Fruit fly (Drosophila melanogaster) whole organism, prepupa: ENCODE data around the gene CG33107.
A peak's percentile ranks its signal among the peaks of the same experiment; 100 is the strongest.

Experiments
- CG1621 ChIP-seq: fragments of 200-800 bp; sonication (Bioruptor generic); optimal IDR thresholded peaks from 3 replicates; lab custom pipeline; 2018; ENCODE audit warnings: missing biosample characterization, mild to moderate bottlenecking, missing genetic modification characterization
- CG32006 ChIP-seq: fragments of 200-800 bp; sonication (Bioruptor generic); optimal IDR thresholded peaks from 3 replicates; lab custom pipeline; 2017; ENCODE audit warnings: missing biosample characterization, mild to moderate bottlenecking, missing genetic modification characterization
- CG6163 ChIP-seq: fragments of 200-800 bp; sonication (Bioruptor generic); IDR thresholded peaks from 3 replicates; pipeline ENCODE4 v1.3.6; 2022; ENCODE audit warnings: missing biosample characterization, missing genetic modification characterization
- CG6854 ChIP-seq: fragments of 200-800 bp; sonication (Bioruptor generic); optimal IDR thresholded peaks from 2 replicates; lab custom pipeline; 2017; ENCODE audit warnings: missing biosample characterization, mild to moderate bottlenecking, missing genetic modification characterization
- Eip78C ChIP-seq: fragments of 200-800 bp; sonication (Bioruptor generic); peaks from one replicate; lab custom pipeline; 2016; ENCODE audit warnings: missing biosample characterization, missing genetic modification characterization
- Lpt ChIP-seq: fragments of 200-800 bp; sonication (Bioruptor generic); optimal IDR thresholded peaks from 3 replicates; lab custom pipeline; 2016; ENCODE audit warnings: missing biosample characterization, missing genetic modification characterization
- eg ChIP-seq: fragments of 200-800 bp; sonication (Bioruptor generic); IDR thresholded peaks from 3 replicates; pipeline ENCODE4 v1.3.6; 2022; ENCODE audit warnings: missing biosample characterization, missing genetic modification characterization
- esn ChIP-seq: fragments of 200-800 bp; sonication (Bioruptor generic); optimal IDR thresholded peaks from 2 replicates; lab custom pipeline; 2016; ENCODE audit warnings: missing biosample characterization, mild to moderate bottlenecking, missing genetic modification characterization, moderate library complexity
- fd85E ChIP-seq: fragments of 200-800 bp; sonication (Bioruptor generic); optimal IDR thresholded peaks from 3 replicates; lab custom pipeline; 2016; ENCODE audit warnings: missing biosample characterization, missing genetic modification characterization
- fkh ChIP-seq: fragments of 200-800 bp; sonication (Bioruptor generic); optimal IDR thresholded peaks from 3 replicates; lab custom pipeline; 2017; ENCODE audit warnings: missing biosample characterization, mild to moderate bottlenecking, missing genetic modification characterization, moderate library complexity

DNA sequence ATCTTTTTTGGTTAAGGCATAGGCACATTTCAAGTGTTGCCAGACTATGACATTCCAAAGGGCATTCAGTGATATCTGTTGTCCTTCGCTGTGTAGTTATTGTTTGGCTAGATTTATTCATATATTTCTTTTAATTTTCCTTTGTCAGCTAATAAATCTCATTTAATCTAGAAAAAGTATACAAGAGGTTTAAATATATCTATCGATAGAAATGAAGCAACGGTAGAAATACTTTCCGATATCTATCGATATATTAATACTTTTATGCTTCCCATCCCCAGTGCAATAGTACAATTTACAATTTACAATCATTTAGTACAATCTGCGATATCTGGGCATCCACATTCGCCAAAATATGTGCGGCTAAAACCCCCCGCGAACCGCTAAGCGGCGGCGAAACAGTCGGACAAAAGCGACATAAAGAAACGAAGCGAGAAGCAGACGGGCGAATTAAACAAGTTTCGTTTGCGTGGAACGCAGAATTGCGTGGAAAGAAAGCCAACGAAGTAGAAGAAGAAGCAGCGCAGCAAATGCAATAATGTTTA is 3.0 kb upstream of the CG33107 start, which contains the start of gene Efa6:
- TF ChIP-seq CG6163 (GFP tag; lab: Robert Waterston, UW) = no peak
- peak; percentile 57 for TF ChIP-seq CG6854 (GFP tag; lab: Kevin White, UChicago)
- TF ChIP-seq Lpt (GFP tag; lab: Kevin White, UChicago) = no peak
- TF ChIP-seq CG32006 = no peak
- TF ChIP-seq esn (GFP tag; lab: Kevin White, UChicago) = peak; percentile 53
- no peak for TF ChIP-seq CG1621 (tag; lab: Kevin White, UChicago)
- no peak for TF ChIP-seq eg (GFP tag; lab: Robert Waterston, UW)
- TF ChIP-seq Eip78C (GFP tag; lab: Kevin White, UChicago) = peak; percentile 78
- no peak for TF ChIP-seq fd85E (GFP tag; lab: Kevin White, UChicago)
- peak; percentile 50 for TF ChIP-seq fkh (GFP tag; lab: Kevin White, UChicago)
